ENCODE assay signal across 2 fruit fly cellular contexts in the genomic region with DNA sequence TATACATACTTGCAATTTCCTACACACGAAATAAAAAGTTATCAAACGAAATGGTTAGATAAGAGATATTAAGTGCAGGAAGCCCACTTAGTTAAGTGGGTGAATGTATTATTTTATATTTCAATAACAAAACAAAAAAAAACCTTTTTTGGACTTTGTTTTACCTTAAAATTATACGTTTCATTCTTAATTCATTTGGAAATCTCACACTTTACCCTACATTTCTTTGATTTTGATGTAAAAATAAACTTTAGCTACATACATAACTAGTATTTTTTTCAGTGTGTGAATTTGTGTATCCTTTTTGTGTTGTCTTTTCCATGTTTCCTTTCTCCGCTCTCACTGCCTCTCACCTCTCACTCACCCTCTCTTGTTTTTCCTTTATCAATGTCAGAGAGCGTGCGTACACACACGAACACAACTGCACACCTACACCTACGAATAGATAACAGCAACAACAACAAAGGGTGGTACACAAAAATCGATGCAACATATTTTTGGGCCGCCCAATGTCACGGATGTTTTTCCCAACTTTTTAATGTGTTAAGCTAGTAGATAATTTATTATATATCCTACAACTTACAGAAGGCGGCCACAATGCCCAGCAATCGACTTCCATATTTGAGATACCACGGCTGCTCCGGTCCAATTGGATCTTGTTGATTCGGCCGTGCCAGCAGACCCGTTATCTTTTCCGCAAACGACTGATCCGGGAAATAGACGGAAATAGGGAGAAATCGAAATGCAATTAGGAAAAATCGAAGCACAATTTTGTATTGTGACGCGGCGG.
TF ChIP-seq lines count a peak whose summit lies in the region.

No protein-coding gene starts in this region.

TF ChIP-seq in whole organism, embryonic, 481 proteins besides CTCF, POLR2A, EP300 and RAD21 (continued from another document and continues in another):
- TF ChIP-seq CG16779 (GFP tag; IDR thresholded peaks at IDR 0.05; lab: Robert Waterston, UW), result no peak
- peak; percentile 65 for TF ChIP-seq CG4328 (GFP tag; optimal IDR thresholded peaks at IDR 0.05; lab: Kevin White, UChicago)
- no peak for TF ChIP-seq CG2889 (GFP tag; IDR thresholded peaks at IDR 0.05; lab: Robert Waterston, UW)
- no peak for TF ChIP-seq ems (GFP tag; optimal IDR thresholded peaks at IDR 0.05; lab: Kevin White, UChicago)
- no peak for TF ChIP-seq CG34224 (GFP tag; IDR thresholded peaks at IDR 0.05; lab: Robert Waterston, UW; ENCODE audit: partially characterized antibody)
- peak; percentile 80 for TF ChIP-seq CG15269 (tag; optimal IDR thresholded peaks at IDR 0.05; lab: Kevin White, UChicago)
- peak; percentile 79 for TF ChIP-seq Hsf (GFP tag; optimal IDR thresholded peaks at IDR 0.05; lab: Kevin White, UChicago)
- TF ChIP-seq BtbVII (GFP tag; optimal IDR thresholded peaks at IDR 0.05; lab: Kevin White, UChicago), result peak; percentile 73
- peak; percentile 53 for TF ChIP-seq run (tag; optimal IDR thresholded peaks at IDR 0.05; lab: Kevin White, UChicago)
- peak; percentile 44 for TF ChIP-seq maf-S (GFP tag; optimal IDR thresholded peaks at IDR 0.05; lab: Kevin White, UChicago)
- peak; percentile 46 for TF ChIP-seq Aef1 (GFP tag; IDR thresholded peaks at IDR 0.05; lab: Robert Waterston, UW)
- peak; percentile 59 for TF ChIP-seq CG10543 (GFP tag; optimal IDR thresholded peaks at IDR 0.05; lab: Kevin White, UChicago)
- TF ChIP-seq CG3995 (GFP tag; optimal IDR thresholded peaks at IDR 0.05; lab: Kevin White, UChicago), result no peak
- peak; percentile 79 for TF ChIP-seq Oli (tag; optimal IDR thresholded peaks at IDR 0.05; lab: Kevin White, UChicago)
- TF ChIP-seq CG7556 (GFP tag; optimal IDR thresholded peaks at IDR 0.05; lab: Kevin White, UChicago), result peak; percentile 88
- peak; percentile 31 for TF ChIP-seq sd (tag; optimal IDR thresholded peaks at IDR 0.05; lab: Kevin White, UChicago)
- TF ChIP-seq CG13894 (tag; optimal IDR thresholded peaks at IDR 0.05; lab: Kevin White, UChicago), result peak; percentile 80
- no peak; the same call in 1 of the 2 replicates for TF ChIP-seq CG14667 (GFP tag; IDR thresholded peaks at IDR 0.05; lab: Robert Waterston, UW)
- TF ChIP-seq sqz (GFP tag; optimal IDR thresholded peaks at IDR 0.05; lab: Kevin White, UChicago), result no peak
- TF ChIP-seq az2 (GFP tag; optimal IDR thresholded peaks at IDR 0.05; lab: Kevin White, UChicago), result peak; percentile 77
- no peak for TF ChIP-seq CG7987 (GFP tag; optimal IDR thresholded peaks at IDR 0.05; lab: Kevin White, UChicago)
- TF ChIP-seq Sin3A (optimal IDR thresholded peaks at IDR 0.05; lab: Kevin White, UChicago), result no peak
- no peak for TF ChIP-seq GATAe (GFP tag; conservative IDR thresholded peaks at IDR 0.05; lab: Robert Waterston, UW)
- no peak for TF ChIP-seq CG13287 (GFP tag; IDR thresholded peaks at IDR 0.05; lab: Robert Waterston, UW; ENCODE audit: partially characterized antibody)
- TF ChIP-seq pb (GFP tag; optimal IDR thresholded peaks at IDR 0.05; lab: Kevin White, UChicago), result no peak
- TF ChIP-seq CG9437 (GFP tag; optimal IDR thresholded peaks at IDR 0.05; lab: Kevin White, UChicago), result peak; percentile 57
- peak; percentile 38 for TF ChIP-seq Deaf1 (tag; optimal IDR thresholded peaks at IDR 0.05; lab: Kevin White, UChicago)
- TF ChIP-seq CG13296 (GFP tag; optimal IDR thresholded peaks at IDR 0.05; lab: Kevin White, UChicago), result peak; percentile 73
- TF ChIP-seq seq (GFP tag; IDR thresholded peaks at IDR 0.05; lab: Robert Waterston, UW), result peak; percentile 58; the same call in 1 of the 2 replicates
- TF ChIP-seq grau (tag; optimal IDR thresholded peaks at IDR 0.05; lab: Kevin White, UChicago), result peak; percentile 75
- TF ChIP-seq CG14860 (GFP tag; IDR thresholded peaks at IDR 0.05; lab: Robert Waterston, UW; ENCODE audit: partially characterized antibody), result no peak
- peak; percentile 67 for TF ChIP-seq NfI (GFP tag; optimal IDR thresholded peaks at IDR 0.05; lab: Kevin White, UChicago)
- peak; percentile 46 for TF ChIP-seq CG8281 (tag; optimal IDR thresholded peaks at IDR 0.05; lab: Kevin White, UChicago)
- TF ChIP-seq exex (tag; optimal IDR thresholded peaks at IDR 0.05; lab: Kevin White, UChicago), result peak; percentile 17
- peak; percentile 50; the same call in 1 of the 3 replicates for TF ChIP-seq CG14050 (GFP tag; IDR thresholded peaks at IDR 0.05; lab: Robert Waterston, UW)
- TF ChIP-seq pzg (GFP tag; optimal IDR thresholded peaks at IDR 0.05; lab: Kevin White, UChicago), result no peak
- TF ChIP-seq Hmx (GFP tag; optimal IDR thresholded peaks at IDR 0.05; lab: Kevin White, UChicago), result no peak
- TF ChIP-seq CG33213 (GFP tag; optimal IDR thresholded peaks at IDR 0.05; lab: Kevin White, UChicago), result no peak
- peak; percentile 80 for TF ChIP-seq psq (GFP tag; optimal IDR thresholded peaks at IDR 0.05; lab: Kevin White, UChicago)
- peak; percentile 64 for TF ChIP-seq CG15696 (tag; optimal IDR thresholded peaks at IDR 0.05; lab: Kevin White, UChicago)
- TF ChIP-seq NC2β (GFP tag; optimal IDR thresholded peaks at IDR 0.05; lab: Kevin White, UChicago), result peak; percentile 41
- TF ChIP-seq CG18619 (GFP tag; optimal IDR thresholded peaks at IDR 0.05; lab: Kevin White, UChicago), result peak; percentile 74
- no peak for TF ChIP-seq C15 (GFP tag; IDR thresholded peaks at IDR 0.05; lab: Robert Waterston, UW)
- TF ChIP-seq ftz-f1 (GFP tag; optimal IDR thresholded peaks at IDR 0.05; lab: Kevin White, UChicago), result no peak
- peak; percentile 67 for TF ChIP-seq Dek (tag; optimal IDR thresholded peaks at IDR 0.05; lab: Kevin White, UChicago)
- TF ChIP-seq zen2 (GFP tag; IDR thresholded peaks at IDR 0.05; lab: Robert Waterston, UW; ENCODE audit: partially characterized antibody), result no peak
- TF ChIP-seq CG7786 (GFP tag; optimal IDR thresholded peaks at IDR 0.05; lab: Kevin White, UChicago), result no peak
- no peak for TF ChIP-seq CG1832 (GFP tag; optimal IDR thresholded peaks at IDR 0.05; lab: Kevin White, UChicago)
- no peak for TF ChIP-seq br (optimal IDR thresholded peaks at IDR 0.05; lab: Kevin White, UChicago)
- TF ChIP-seq lola (GFP tag; optimal IDR thresholded peaks at IDR 0.05; lab: Kevin White, UChicago), result peak in 1 of 3 experiments; percentile 71
- TF ChIP-seq CG18476 (GFP tag; optimal IDR thresholded peaks at IDR 0.05; lab: Kevin White, UChicago), result peak; percentile 20
- TF ChIP-seq CG4820 (GFP tag; optimal IDR thresholded peaks at IDR 0.05; lab: Kevin White, UChicago), result peak; percentile 53
- TF ChIP-seq CG17612 (GFP tag; IDR thresholded peaks at IDR 0.05; lab: Robert Waterston, UW), result 0 out of 2 replicates have a peak, but pooled peaks have one; percentile 24
- peak; percentile 46 to 85 for TF ChIP-seq Hr51 (GFP tag; optimal IDR thresholded peaks at IDR 0.05; lab: Kevin White, UChicago)
- peak; percentile 8 for TF ChIP-seq twi (tag; optimal IDR thresholded peaks at IDR 0.05; lab: Kevin White, UChicago)
- TF ChIP-seq CG7928 (GFP tag; optimal IDR thresholded peaks at IDR 0.05; lab: Kevin White, UChicago), result no peak
- peak; percentile 23 for TF ChIP-seq Mad (GFP tag; optimal IDR thresholded peaks at IDR 0.05; lab: Kevin White, UChicago)
- no peak for TF ChIP-seq CG2202 (tag; optimal IDR thresholded peaks at IDR 0.05; lab: Kevin White, UChicago)
- no peak for TF ChIP-seq ac (GFP tag; optimal IDR thresholded peaks at IDR 0.05; lab: Kevin White, UChicago)
- peak; percentile 2 for TF ChIP-seq pnt (GFP tag; optimal IDR thresholded peaks at IDR 0.05; lab: Kevin White, UChicago)
- TF ChIP-seq CG11504 (tag; optimal IDR thresholded peaks at IDR 0.05; lab: Kevin White, UChicago), result peak; percentile 79

TF ChIP-seq in whole organism, prepupa, 60 proteins besides CTCF, POLR2A, EP300 and RAD21 (continued from another document):
- TF ChIP-seq CG34406 (GFP tag; optimal IDR thresholded peaks at IDR 0.05; lab: Kevin White, UChicago), result peak; percentile 95
- peak; percentile 91 for TF ChIP-seq CG7368 (GFP tag; optimal IDR thresholded peaks at IDR 0.05; lab: Kevin White, UChicago)
- TF ChIP-seq CG9139 (GFP tag; optimal IDR thresholded peaks at IDR 0.05; lab: Kevin White, UChicago), result peak; percentile 83
- TF ChIP-seq fkh (GFP tag; optimal IDR thresholded peaks at IDR 0.05; lab: Kevin White, UChicago), result peak; percentile 18
- peak; percentile 30 for TF ChIP-seq Eip93F (GFP tag; optimal IDR thresholded peaks at IDR 0.05; lab: Kevin White, UChicago)
- TF ChIP-seq fd59A (GFP tag; optimal IDR thresholded peaks at IDR 0.05; lab: Kevin White, UChicago), result peak; percentile 86
- no peak for TF ChIP-seq Hr39 (GFP tag; optimal IDR thresholded peaks at IDR 0.05; lab: Kevin White, UChicago)
- TF ChIP-seq Sox15 (GFP tag; optimal IDR thresholded peaks at IDR 0.05; lab: Kevin White, UChicago), result peak; percentile 87
- peak; percentile 93 for TF ChIP-seq Hr4 (GFP tag; optimal IDR thresholded peaks at IDR 0.05; lab: Kevin White, UChicago)
- TF ChIP-seq eg (GFP tag; IDR thresholded peaks at IDR 0.05; lab: Robert Waterston, UW), result no peak; the same call in 1 of the 3 replicates
- TF ChIP-seq CG3032 (tag; optimal IDR thresholded peaks at IDR 0.05; lab: Kevin White, UChicago), result peak; percentile 90
- TF ChIP-seq CG11294 (GFP tag; IDR thresholded peaks at IDR 0.05; lab: Robert Waterston, UW), result peak; percentile 78; the same call in 1 of the 2 replicates
TF ChIP-seq in whole organism, prepupa: peak in this region for 54.
